Fruit fly (Drosophila melanogaster): ENCODE results near the gene CG17328.

CG17328 gene

dm6 chr2L:16279774-16280252 is 19.9 kb upstream of the CG17328 start (continued):
- peak; percentile 73 for TF ChIP-seq Jarid2 (GFP tag; optimal IDR thresholded peaks at IDR 0.05)
- peak; percentile 84 for TF ChIP-seq CG15696 (tag; optimal IDR thresholded peaks at IDR 0.05)
- peak; percentile 98 for TF ChIP-seq CG17361 (GFP tag; IDR thresholded peaks at IDR 0.05)
- peak; percentile 96 for TF ChIP-seq CG8924 (tag; optimal IDR thresholded peaks at IDR 0.05)
- peak; percentile 85 for TF ChIP-seq Hmr (GFP tag; optimal IDR thresholded peaks at IDR 0.05)
- TF ChIP-seq slou (GFP tag; optimal IDR thresholded peaks at IDR 0.05) = peak; percentile 80
- TF ChIP-seq ATbp (GFP tag; optimal IDR thresholded peaks at IDR 0.05) = peak; percentile 94
- peak; percentile 96 for TF ChIP-seq Asciz (GFP tag; optimal IDR thresholded peaks at IDR 0.05)
- peak; percentile 98 for TF ChIP-seq dmrt99B (tag; optimal IDR thresholded peaks at IDR 0.05)
- TF ChIP-seq CG7556 (GFP tag; optimal IDR thresholded peaks at IDR 0.05) = peak; percentile 96
- TF ChIP-seq CG12071 (GFP tag; optimal IDR thresholded peaks at IDR 0.05) = peak; percentile 87
- peak; percentile 96 for TF ChIP-seq CG11504 (tag; optimal IDR thresholded peaks at IDR 0.05)
- peak; percentile 97 for TF ChIP-seq Sox100B (GFP tag; optimal IDR thresholded peaks at IDR 0.05)
- TF ChIP-seq maf-S (GFP tag; optimal IDR thresholded peaks at IDR 0.05) = peak; percentile 78
- no peak for TF ChIP-seq luna (GFP tag; optimal IDR thresholded peaks at IDR 0.05)
- peak; percentile 95 for TF ChIP-seq CG17359 (tag; optimal IDR thresholded peaks at IDR 0.05)
- TF ChIP-seq ro (GFP tag; IDR thresholded peaks at IDR 0.05) = peak; percentile 28; the same call in 1 of the 2 replicates
- TF ChIP-seq CG14860 (GFP tag; IDR thresholded peaks at IDR 0.05; ENCODE audit: partially characterized antibody) = no peak
- peak; percentile 30; the same call in 1 of the 2 replicates for TF ChIP-seq amos (GFP tag; IDR thresholded peaks at IDR 0.05; ENCODE audit: partially characterized antibody)
- TF ChIP-seq nom (GFP tag; optimal IDR thresholded peaks at IDR 0.05) = peak; percentile 30
- peak; percentile 72; the same call in 2 of the 3 replicates for TF ChIP-seq CG11695 (GFP tag; IDR thresholded peaks at IDR 0.05)
- no peak for TF ChIP-seq pita (GFP tag; optimal IDR thresholded peaks at IDR 0.05)
- peak; percentile 74 for TF ChIP-seq cad (GFP tag; optimal IDR thresholded peaks at IDR 0.05)
- TF ChIP-seq CG12219 (GFP tag; optimal IDR thresholded peaks at IDR 0.05) = peak; percentile 91
- TF ChIP-seq Doc3 (GFP tag; IDR thresholded peaks at IDR 0.05; ENCODE audit: partially characterized antibody) = no peak
- TF ChIP-seq Dp (GFP tag; optimal IDR thresholded peaks at IDR 0.05) = no peak
- peak; percentile 86 for TF ChIP-seq sqz (GFP tag; optimal IDR thresholded peaks at IDR 0.05)
- TF ChIP-seq CG9932 (GFP tag; IDR thresholded peaks at IDR 0.05) = no peak
- TF ChIP-seq CG10366 (GFP tag; IDR thresholded peaks at IDR 0.05) = peak; percentile 69
- TF ChIP-seq pan (optimal IDR thresholded peaks at IDR 0.05) = no peak
- peak in 1 of 2 experiments; percentile 78 for TF ChIP-seq pan (GFP tag; optimal IDR thresholded peaks at IDR 0.05 in 1 of 2, IDR thresholded peaks at IDR 0.05 in 1 of 2)
- peak; percentile 80 for TF ChIP-seq peb (GFP tag; IDR thresholded peaks at IDR 0.05)
- TF ChIP-seq CG31441 (GFP tag; IDR thresholded peaks at IDR 0.05) = peak; percentile 97
- peak; percentile 62 for TF ChIP-seq NK7.1 (GFP tag; optimal IDR thresholded peaks at IDR 0.05)
- TF ChIP-seq Vsx1 (GFP tag; optimal IDR thresholded peaks at IDR 0.05) = peak; percentile 85
- TF ChIP-seq aop (GFP tag; IDR thresholded peaks at IDR 0.05) = no peak
- TF ChIP-seq CG31224 (GFP tag; IDR thresholded peaks at IDR 0.05) = peak; percentile 38; the same call in 1 of the 2 replicates
- TF ChIP-seq CG30403 (GFP tag; optimal IDR thresholded peaks at IDR 0.05) = peak; percentile 96
- TF ChIP-seq Rfx (GFP tag; IDR thresholded peaks at IDR 0.05) = peak; percentile 59
- TF ChIP-seq BEAF-32 (GFP tag; optimal IDR thresholded peaks at IDR 0.05) = no peak
- TF ChIP-seq ewg (GFP tag; optimal IDR thresholded peaks at IDR 0.05) = peak; percentile 90
- TF ChIP-seq tll (GFP tag; optimal IDR thresholded peaks at IDR 0.05) = peak in 1 of 2 experiments; percentile 41
- no peak for TF ChIP-seq CG2889 (GFP tag; IDR thresholded peaks at IDR 0.05)
- TF ChIP-seq CG11696 (GFP tag; IDR thresholded peaks at IDR 0.05) = no peak
- no peak for TF ChIP-seq inv (GFP tag; IDR thresholded peaks at IDR 0.05; ENCODE audit: partially characterized antibody)
- TF ChIP-seq Mrtf (GFP tag; IDR thresholded peaks at IDR 0.05) = peak; percentile 67; the same call in 1 of the 3 replicates
- peak; percentile 55; the same call in 1 of the 2 replicates for TF ChIP-seq sob (GFP tag; IDR thresholded peaks at IDR 0.05)
- no peak for TF ChIP-seq pzg (GFP tag; optimal IDR thresholded peaks at IDR 0.05)
- TF ChIP-seq CG32767 (GFP tag; IDR thresholded peaks at IDR 0.05) = peak; percentile 84
- TF ChIP-seq E2f1 (GFP tag; IDR thresholded peaks at IDR 0.05) = peak; percentile 59

Data from whole organism, embryonic.